Worm (Caenorhabditis elegans) whole organism, L1 larva: ENCODE data around the gene AH6.3.

ENCODE experiments used
- C04F5.9 ChIP-seq: sonication (generic microtip); optimal IDR thresholded peaks from 2 replicates; lab custom pipeline; 2016; ENCODE audit warnings: missing genetic modification characterization, missing compliant biosample characterization
- aly-2 ChIP-seq: fragments of 150-350 bp; optimal IDR thresholded peaks from 2 replicates; lab custom pipeline; 2014; ENCODE audit warnings: missing biosample characterization, missing genetic modification characterization
- ama-1 ChIP-seq: fragments of 150-350 bp; optimal IDR thresholded peaks from 2 replicates; lab custom pipeline; 2014
- ceh-8 ChIP-seq: fragments of 200-800 bp; sonication (Bioruptor generic); optimal IDR thresholded peaks from 2 replicates; lab custom pipeline; 2018; ENCODE audit warnings: mild to moderate bottlenecking, missing genetic modification characterization, moderate library complexity, missing compliant biosample characterization
- ceh-90 ChIP-seq: sonication (generic microtip); optimal IDR thresholded peaks from 2 replicates; lab custom pipeline; 2016; ENCODE audit warnings: missing genetic modification characterization, missing compliant biosample characterization
- ces-1 ChIP-seq: fragments of 150-350 bp; optimal IDR thresholded peaks from 2 replicates; lab custom pipeline; 2014; ENCODE audit warnings: missing biosample characterization, missing genetic modification reagents, missing genetic modification characterization
- dsc-1 ChIP-seq: sonication (generic microtip); optimal IDR thresholded peaks from 2 replicates; lab custom pipeline; 2016; ENCODE audit warnings: mild to moderate bottlenecking, missing genetic modification characterization, missing compliant biosample characterization
- egl-13 ChIP-seq: sonication (generic microtip); optimal IDR thresholded peaks from 2 replicates; lab custom pipeline; 2016; ENCODE audit warnings: missing genotype, missing genetic modification reagents, missing genetic modification characterization, missing compliant biosample characterization
- egl-27 ChIP-seq, 2 experiments: fragments of 150-350 bp in 1 of 2; sonication (generic microtip); optimal IDR thresholded peaks; 3 replicates each; lab custom pipeline; 2017 to 2018; ENCODE audit warnings: missing biosample characterization in 2 of 2, missing genetic modification characterization in 2 of 2, missing genetic modification reagents in 2 of 2
- elt-2 ChIP-seq: sonication (generic microtip); optimal IDR thresholded peaks from 2 replicates; lab custom pipeline; 2016; ENCODE audit warnings: missing genetic modification characterization, mild to moderate bottlenecking, inconsistent platforms, missing compliant biosample characterization, missing genetic modification reagents
- ets-5 ChIP-seq: fragments of 200-800 bp; sonication (Bioruptor generic); IDR thresholded peaks from 2 replicates; pipeline ENCODE4 v1.3.6; 2022; ENCODE audit warnings: missing genetic modification characterization, missing compliant biosample characterization
- fkh-10 ChIP-seq: sonication (generic microtip); optimal IDR thresholded peaks from 2 replicates; lab custom pipeline; 2017; ENCODE audit warnings: missing biosample characterization, missing genetic modification reagents, missing genetic modification characterization
- fkh-8 ChIP-seq: sonication (generic microtip); optimal IDR thresholded peaks from 2 replicates; lab custom pipeline; 2016; ENCODE audit warnings: mild to moderate bottlenecking, missing genetic modification characterization, missing compliant biosample characterization
- fos-1 ChIP-seq: fragments of 150-350 bp; optimal IDR thresholded peaks from 2 replicates; lab custom pipeline; 2014; ENCODE audit warnings: missing biosample characterization, missing genetic modification characterization
- grh-1 ChIP-seq: fragments of 200-800 bp; sonication (Bioruptor generic); IDR thresholded peaks from 2 replicates; pipeline ENCODE4 v1.3.6; 2022; ENCODE audit warnings: missing genetic modification reagents, missing genetic modification characterization, missing compliant biosample characterization
- hlh-17 ChIP-seq: fragments of 200-800 bp; sonication (Bioruptor generic); optimal IDR thresholded peaks from 2 replicates; lab custom pipeline; 2018; ENCODE audit warnings: missing genetic modification characterization, mild to moderate bottlenecking, missing compliant biosample characterization, moderate library complexity, borderline replicate concordance
- hlh-4 ChIP-seq: sonication (generic microtip); optimal IDR thresholded peaks from 2 replicates; lab custom pipeline; 2016; ENCODE audit warnings: mild to moderate bottlenecking, missing genetic modification characterization, missing compliant biosample characterization
- hpl-2 ChIP-seq: fragments of 150-350 bp; optimal IDR thresholded peaks from 2 replicates; lab custom pipeline; 2014; ENCODE audit warnings: missing biosample characterization, missing genetic modification reagents, missing genetic modification characterization
- irx-1 ChIP-seq: sonication (generic microtip); optimal IDR thresholded peaks from 2 replicates; lab custom pipeline; 2016; ENCODE audit warnings: missing genetic modification characterization, missing compliant biosample characterization
- isw-1 ChIP-seq: fragments of 200-800 bp; sonication (Bioruptor generic); IDR thresholded peaks from 2 replicates; pipeline ENCODE4 v1.3.6; 2022; ENCODE audit warnings: missing genetic modification characterization, missing compliant biosample characterization
- lin-13 ChIP-seq: fragments of 150-350 bp; optimal IDR thresholded peaks from 2 replicates; lab custom pipeline; 2014; ENCODE audit warnings: missing biosample characterization, missing genetic modification reagents, missing genetic modification characterization
- lin-15B ChIP-seq: fragments of 150-350 bp; sonication (generic microtip); optimal IDR thresholded peaks from 3 replicates; lab custom pipeline; 2014; ENCODE audit warnings: missing biosample characterization, missing genetic modification characterization
- lin-39 ChIP-seq: fragments of 150-350 bp; optimal IDR thresholded peaks from 2 replicates; lab custom pipeline; 2014; ENCODE audit warnings: missing biosample characterization, missing genetic modification reagents, missing genetic modification characterization
- mab-9 ChIP-seq: fragments of 200-800 bp; sonication (Bioruptor generic); IDR thresholded peaks from 2 replicates; pipeline ENCODE4 v1.3.6; 2022; ENCODE audit warnings: missing genetic modification reagents, missing genetic modification characterization, missing compliant biosample characterization
- mdl-1 ChIP-seq, 2 experiments: fragments of 150-350 bp; optimal IDR thresholded peaks; 2 replicates each; lab custom pipeline; 2014 to 2017; ENCODE audit warnings: missing biosample characterization in 2 of 2, missing genetic modification characterization in 2 of 2, inconsistent platforms in 1 of 2
- mef-2 ChIP-seq: fragments of 150-350 bp; optimal IDR thresholded peaks from 2 replicates; lab custom pipeline; 2014; ENCODE audit warnings: missing biosample characterization, missing genetic modification characterization
- nhr-11 ChIP-seq: fragments of 150-350 bp; optimal IDR thresholded peaks from 2 replicates; lab custom pipeline; 2014; ENCODE audit warnings: missing biosample characterization, missing genetic modification characterization
- nhr-20 ChIP-seq: sonication (generic microtip); optimal IDR thresholded peaks from 2 replicates; lab custom pipeline; 2016; ENCODE audit warnings: mild to moderate bottlenecking, missing genetic modification characterization, missing compliant biosample characterization
- nhr-85 ChIP-seq: sonication (generic microtip); peaks from one replicate; lab custom pipeline; 2016; ENCODE audit warnings: missing genetic modification characterization, inconsistent platforms, missing compliant biosample characterization
- snpc-4 ChIP-seq: fragments of 150-350 bp; optimal IDR thresholded peaks from 2 replicates; lab custom pipeline; 2014; ENCODE audit warnings: missing biosample characterization, missing genetic modification characterization
- tlp-1 ChIP-seq: fragments of 150-350 bp; optimal IDR thresholded peaks from 2 replicates; lab custom pipeline; 2014; ENCODE audit warnings: missing biosample characterization, missing genetic modification characterization
- unc-86 ChIP-seq: sonication (generic microtip); optimal IDR thresholded peaks from 2 replicates; lab custom pipeline; 2016; ENCODE audit warnings: missing genetic modification characterization, missing compliant biosample characterization
- vab-15 ChIP-seq: sonication (generic microtip); optimal IDR thresholded peaks from 2 replicates; lab custom pipeline; 2017; ENCODE audit warnings: missing genotype, mild to moderate bottlenecking, missing genetic modification characterization, missing compliant biosample characterization

The AH6.3 gene

DNA sequence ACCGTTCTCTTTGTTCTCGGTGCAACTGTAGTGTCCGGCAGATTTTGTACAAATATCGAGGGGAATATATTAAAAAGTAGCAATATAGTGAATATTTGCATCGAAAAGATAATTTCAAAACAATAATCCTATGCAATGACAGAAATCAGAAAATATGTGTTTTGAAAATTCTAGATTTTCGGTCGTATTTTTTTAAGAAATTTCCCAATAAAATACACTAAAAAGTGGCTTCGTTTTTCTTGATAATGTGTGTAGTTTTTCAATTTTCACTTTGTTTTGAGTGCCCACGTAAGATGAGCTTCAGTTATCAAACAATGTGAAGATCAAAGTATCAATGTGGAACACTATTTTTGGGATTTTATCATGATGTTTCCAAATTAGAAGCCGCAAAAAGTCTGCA lies 2.0 kb upstream of the AH6.3 start, which contains the start of gene gcy-1:
gcy-1 (minus strand) TSS at position 101 of the 400 bp plus-strand sequence.
- no peak for TF ChIP-seq hpl-2 (GFP tag; lab: Kevin White, UChicago)
- TF ChIP-seq hlh-17 (GFP tag; lab: Kevin White, UChicago), result no peak
- TF ChIP-seq nhr-20 (tag; lab: Kevin White, UChicago), result no peak
- TF ChIP-seq, all 84 proteins: peak for 0

- TF ChIP-seq egl-27 (tag; optimal IDR thresholded peaks at IDR 0.05; lab: Kevin White, UChicago), result no peak
- TF ChIP-seq C04F5.9 (tag; lab: Kevin White, UChicago), result no peak
- no peak for TF ChIP-seq egl-13 (tag; lab: Kevin White, UChicago)
- TF ChIP-seq aly-2 (tag; lab: Kevin White, UChicago), result no peak
- TF ChIP-seq tlp-1 (tag; lab: Kevin White, UChicago), result no peak
- TF ChIP-seq ceh-90 (tag; lab: Kevin White, UChicago), result no peak
- no peak for TF ChIP-seq mdl-1 (tag; optimal IDR thresholded peaks at IDR 0.05; lab: Kevin White, UChicago)
- TF ChIP-seq ets-5 (GFP tag; lab: Robert Waterston, UW), result no peak
- no peak for TF ChIP-seq hlh-17 (GFP tag; lab: Kevin White, UChicago)
- TF ChIP-seq ces-1 (GFP tag; lab: Kevin White, UChicago), result no peak
- no peak for TF ChIP-seq grh-1 (GFP tag; lab: Robert Waterston, UW)
- TF ChIP-seq hpl-2 (GFP tag; lab: Kevin White, UChicago), result no peak
- no peak for TF ChIP-seq nhr-85 (tag; lab: Kevin White, UChicago)
- TF ChIP-seq snpc-4 (tag; lab: Kevin White, UChicago), result no peak
- no peak for TF ChIP-seq fkh-8 (tag; lab: Kevin White, UChicago)
- no peak for TF ChIP-seq hlh-4 (tag; lab: Kevin White, UChicago)
- TF ChIP-seq dsc-1 (tag; lab: Kevin White, UChicago), result no peak
- TF ChIP-seq mef-2 (tag; lab: Kevin White, UChicago), result no peak
Measured at ce11 chrII:9521570-9521969, 2.7 kb downstream of the AH6.3 start, which contains the start of gene sra-1. Gene sra-1 (minus strand): TSS chrII:9521670.

DNA sequence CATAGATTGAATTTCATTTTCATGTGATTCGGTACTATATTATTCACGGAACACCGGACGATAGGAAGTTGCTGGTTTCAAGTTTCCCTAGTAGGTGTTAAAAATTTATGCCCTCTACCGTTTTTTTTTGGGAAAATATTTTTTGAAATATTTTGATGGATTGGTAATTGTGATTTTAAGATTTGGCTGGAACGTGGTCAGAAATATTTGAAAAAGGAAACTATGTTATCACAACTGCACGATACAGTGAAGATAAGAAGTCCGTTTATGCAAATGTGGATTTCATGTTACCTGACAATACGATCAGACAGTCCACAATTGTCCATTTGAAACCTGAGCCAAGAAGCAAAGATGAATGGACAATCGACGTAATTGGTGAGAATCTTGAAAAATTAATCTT lies 4.1 kb downstream of the AH6.3 start, which contains the start of gene AH6.17:
AH6.17 (plus strand) TSS at position 185 of the 400 bp plus-strand sequence.
- TF ChIP-seq mab-9 (GFP tag; lab: Robert Waterston, UW) (no peak), hlh-17 (GFP tag; lab: Kevin White, UChicago) (no peak), elt-2 (no peak)

DNA sequence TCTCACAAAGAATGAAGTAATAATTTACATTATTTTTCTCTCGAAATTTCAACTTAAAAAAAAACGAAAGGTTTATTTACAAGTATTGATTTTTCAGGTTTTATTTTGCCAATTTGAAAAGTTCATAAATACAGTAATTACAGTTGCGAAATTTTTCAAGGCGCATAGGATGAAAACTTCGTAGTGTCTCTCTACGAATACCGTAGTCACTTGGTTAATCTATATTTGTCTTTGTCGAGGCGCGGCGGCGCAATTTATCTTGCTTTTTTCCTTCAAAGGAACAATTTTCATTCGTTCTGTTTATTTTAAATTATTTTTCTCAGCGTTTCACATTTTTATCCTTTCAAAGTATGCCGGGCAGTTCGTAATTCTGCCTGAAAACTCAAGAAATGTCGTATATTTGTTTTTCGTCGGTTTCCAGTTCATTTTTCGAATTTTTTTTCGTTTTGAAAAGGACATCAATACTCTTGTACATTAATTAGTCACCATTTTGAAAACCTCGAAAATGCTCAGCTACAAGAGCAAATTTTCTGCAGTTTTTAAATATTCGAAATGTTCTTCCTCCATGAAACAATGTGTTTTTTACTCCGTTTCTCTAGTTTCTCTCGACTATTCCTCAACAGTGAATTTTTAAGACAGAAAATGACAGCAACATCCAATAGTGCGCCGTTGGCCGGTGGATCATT lies 4.8 kb downstream of the AH6.3 start, which contains the start of gene mex-6:
mex-6 (plus strand) TSS at position 636 of the 686 bp plus-strand sequence.
- TF ChIP-seq lin-39 (no peak), hpl-2 (GFP tag; lab: Kevin White, UChicago) (no peak), hlh-4 (tag; lab: Kevin White, UChicago) (no peak), nhr-11 (tag; lab: Kevin White, UChicago) (no peak), isw-1 (GFP tag; lab: Robert Waterston, UW) (no peak), irx-1 (no peak), vab-15 (tag; lab: Kevin White, UChicago) (no peak), unc-86 (no peak), lin-13 (GFP tag; lab: Kevin White, UChicago) (no peak), ama-1 (lab: Kevin White, UChicago) (no peak), lin-15B (no peak), fos-1 (tag; lab: Kevin White, UChicago) (no peak), fkh-10 (GFP tag; lab: Kevin White, UChicago) (no peak), egl-13 (tag; lab: Kevin White, UChicago) (no peak), ceh-8 (GFP tag; lab: Kevin White, UChicago) (no peak)
- TF ChIP-seq, all 84 proteins: peak for 0
